Worm (Caenorhabditis elegans): ENCODE measurements around the gene agr-1.

DNA sequence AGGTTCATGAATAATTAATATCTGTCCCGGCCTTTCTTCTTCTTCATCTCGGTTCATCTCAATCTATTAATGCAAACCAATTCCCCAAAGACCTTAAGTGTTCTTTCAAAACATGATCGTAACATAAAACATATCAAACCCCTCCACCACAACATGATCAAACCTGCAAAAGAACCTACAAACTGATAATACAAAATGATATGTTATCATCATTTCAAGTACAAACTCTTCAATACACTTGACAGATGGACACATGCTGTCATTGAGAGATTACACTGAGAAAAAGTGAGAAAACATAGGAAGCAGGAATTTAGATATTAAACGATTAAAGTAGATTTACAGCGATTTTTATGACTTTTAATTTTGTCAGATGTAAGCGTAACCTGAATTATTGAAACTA is 49.5 kb upstream of the agr-1 start:
- TF ChIP-seq flt-1 (GFP tag; IDR thresholded peaks at IDR 0.05) (no peak), ref-1 (GFP tag; conservative IDR thresholded peaks at IDR 0.05) (no peak), ztf-29 (GFP tag; IDR thresholded peaks at IDR 0.05) (no peak), med-1 (GFP tag; optimal IDR thresholded peaks at IDR 0.05; ENCODE audit: insufficient read depth) (no peak), ztf-23 (GFP tag; IDR thresholded peaks at IDR 0.05) (no peak), klf-2 (GFP tag; conservative IDR thresholded peaks at IDR 0.05) (no peak), T22C8.4 (GFP tag; IDR thresholded peaks at IDR 0.05) (no peak), tab-1 (GFP tag; IDR thresholded peaks at IDR 0.05) (no peak)

Data from whole organism, midembryonic.